Worm (Caenorhabditis elegans): ENCODE data around the gene srg-51.

DNA sequence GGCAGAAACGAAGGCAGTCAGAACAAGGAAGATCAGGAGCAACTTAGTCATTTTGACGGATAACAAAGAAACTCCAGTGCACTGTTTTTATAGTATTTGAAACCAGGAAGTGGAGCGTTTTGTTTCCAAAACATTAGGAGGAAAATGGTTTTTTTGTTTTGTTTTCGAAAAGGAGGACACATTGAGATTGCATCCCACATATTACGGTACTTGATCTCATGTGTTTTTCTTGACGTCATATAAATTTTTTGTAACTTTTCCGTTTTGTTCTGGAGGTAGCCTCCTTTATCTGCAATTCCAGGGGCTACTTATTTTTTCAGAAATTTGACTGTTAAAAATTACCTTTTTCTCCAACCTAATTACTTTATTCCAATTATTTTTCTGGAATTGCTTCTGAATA, 13.0 kb downstream of the srg-51 start, which contains the start of gene M199.9:
- TF ChIP-seq ztf-11 (tag; optimal IDR thresholded peaks at IDR 0.05) = no peak
- TF ChIP-seq nhr-84 (tag; optimal IDR thresholded peaks at IDR 0.05) = no peak
- TF ChIP-seq nhr-237 (tag; optimal IDR thresholded peaks at IDR 0.05) = no peak

All from whole organism, L1 larva.